Fruit fly (Drosophila melanogaster) whole organism, pupa: Measurements from ENCODE around the gene CG34342.

Experiments used
- CG10348 ChIP-seq: fragments of 200-800 bp; sonication (Bioruptor generic); IDR thresholded peaks from 2 replicates; pipeline ENCODE4 v1.3.6; 2022; ENCODE audit warnings: missing biosample characterization, missing genetic modification characterization
- CG12605 ChIP-seq: fragments of 200-800 bp; sonication (Bioruptor generic); IDR thresholded peaks from 2 replicates; pipeline ENCODE4 v1.3.6; 2022; ENCODE audit warnings: missing biosample characterization, missing genetic modification characterization
- CG13204 ChIP-seq: fragments of 200-800 bp; sonication (Bioruptor generic); optimal IDR thresholded peaks from 2 replicates; lab custom pipeline; 2018; ENCODE audit warnings: missing biosample characterization, mild to moderate bottlenecking, missing genetic modification characterization, moderate library complexity
- CG14655 ChIP-seq: fragments of 200-800 bp; sonication (Bioruptor generic); optimal IDR thresholded peaks from 3 replicates; lab custom pipeline; 2017; ENCODE audit warnings: mild to moderate bottlenecking, missing biosample characterization, missing genetic modification reagents, missing genetic modification characterization
- CG15710 ChIP-seq: fragments of 200-800 bp; sonication (Bioruptor generic); optimal IDR thresholded peaks from 2 replicates; lab custom pipeline; 2018; ENCODE audit warnings: missing biosample characterization, mild to moderate bottlenecking, missing genetic modification characterization, moderate library complexity
- CG17806 ChIP-seq: fragments of 200-800 bp; sonication (Bioruptor generic); optimal IDR thresholded peaks from 2 replicates; lab custom pipeline; 2018; ENCODE audit warnings: missing biosample characterization, mild to moderate bottlenecking, missing genetic modification characterization, moderate library complexity
- CG32121 ChIP-seq: fragments of 200-800 bp; sonication (Bioruptor generic); IDR thresholded peaks from 2 replicates; pipeline ENCODE4 v1.3.6; 2022; ENCODE audit warnings: missing biosample characterization, missing genetic modification characterization
- CG34367 ChIP-seq: fragments of 200-800 bp; sonication (Bioruptor generic); optimal IDR thresholded peaks from 2 replicates; lab custom pipeline; 2018; ENCODE audit warnings: missing biosample characterization, mild to moderate bottlenecking, missing genetic modification characterization
- CG4496 ChIP-seq: fragments of 200-800 bp; sonication (Bioruptor generic); IDR thresholded peaks from 3 replicates; pipeline ENCODE4 v1.3.6; 2022; ENCODE audit warnings: missing biosample characterization, missing genetic modification characterization
- CG8159 ChIP-seq: fragments of 200-800 bp; sonication (Bioruptor generic); optimal IDR thresholded peaks from 3 replicates; lab custom pipeline; 2018; ENCODE audit warnings: missing biosample characterization, mild to moderate bottlenecking, missing genetic modification characterization, moderate library complexity
- CG8301 ChIP-seq: fragments of 200-800 bp; sonication (Bioruptor generic); optimal IDR thresholded peaks from 2 replicates; lab custom pipeline; 2018; ENCODE audit warnings: missing biosample characterization, mild to moderate bottlenecking, missing genetic modification characterization
- EcR ChIP-seq: fragments of 200-800 bp; sonication (Bioruptor generic); optimal IDR thresholded peaks from 3 replicates; lab custom pipeline; 2019; ENCODE audit warnings: missing biosample characterization, missing genetic modification characterization, mild to moderate bottlenecking, moderate library complexity, missing genetic modification reagents
- Ets98B ChIP-seq: fragments of 200-800 bp; sonication (Bioruptor generic); IDR thresholded peaks from 2 replicates; pipeline ENCODE4 v1.3.6; 2022; ENCODE audit warnings: missing biosample characterization, missing genetic modification characterization
- Pif1A ChIP-seq: fragments of 200-800 bp; sonication (Bioruptor generic); optimal IDR thresholded peaks from 3 replicates; lab custom pipeline; 2016; ENCODE audit warnings: missing biosample characterization, missing genetic modification characterization
- Pif1B ChIP-seq: fragments of 200-800 bp; sonication (Bioruptor generic); optimal IDR thresholded peaks from 3 replicates; lab custom pipeline; 2016; ENCODE audit warnings: missing biosample characterization, missing genetic modification characterization
- Snoo ChIP-seq: fragments of 200-800 bp; sonication (Bioruptor generic); optimal IDR thresholded peaks from 3 replicates; lab custom pipeline; 2017; ENCODE audit warnings: missing biosample characterization, mild to moderate bottlenecking, missing genetic modification characterization, inconsistent platforms
- fd96Ca ChIP-seq: fragments of 200-800 bp; sonication (Bioruptor generic); IDR thresholded peaks from 3 replicates; pipeline ENCODE4 v1.3.6; 2022; ENCODE audit warnings: missing biosample characterization, missing genetic modification characterization
- gl ChIP-seq: fragments of 200-800 bp; sonication (Bioruptor generic); optimal IDR thresholded peaks from 2 replicates; lab custom pipeline; 2018; ENCODE audit warnings: missing biosample characterization, mild to moderate bottlenecking, missing genetic modification characterization
- rn ChIP-seq: fragments of 200-800 bp; sonication (Bioruptor generic); IDR thresholded peaks from 2 replicates; pipeline ENCODE4 v1.3.6; 2022; ENCODE audit warnings: missing biosample characterization, missing genetic modification characterization

CG34342 gene

dm6 chr3L:5511959-5512358, 1.3 kb upstream of the CG34342 start:
- TF ChIP-seq CG14655 = peak; percentile 56
- TF ChIP-seq EcR (GFP tag; lab: Kevin White, UChicago) = no peak
- TF ChIP-seq CG34367 (tag; lab: Kevin White, UChicago) = peak; percentile 35
- TF ChIP-seq fd96Ca (GFP tag; lab: Robert Waterston, UW) = 0 out of 3 replicates have a peak, but pooled peaks have one; percentile 45
- peak; percentile 13 for TF ChIP-seq Pif1B (GFP tag; lab: Kevin White, UChicago)
- peak; percentile 21 for TF ChIP-seq CG8159 (tag; lab: Kevin White, UChicago)
- TF ChIP-seq Ets98B (GFP tag; lab: Robert Waterston, UW) = peak; percentile 77; the same call in 1 of the 2 replicates
- no peak for TF ChIP-seq CG17806 (tag; lab: Kevin White, UChicago)
- peak; percentile 88 for TF ChIP-seq Snoo (tag; lab: Kevin White, UChicago)
- TF ChIP-seq Pif1A (GFP tag; lab: Kevin White, UChicago) = peak; percentile 60
- no peak for TF ChIP-seq gl (tag; lab: Kevin White, UChicago)
- TF ChIP-seq CG4496 = peak; percentile 93

- TF ChIP-seq CG32121 (GFP tag; lab: Robert Waterston, UW) (no peak), Pif1A (GFP tag; lab: Kevin White, UChicago) (no peak), CG15710 (no peak), CG12605 (no peak), Snoo (tag; lab: Kevin White, UChicago) (no peak), Ets98B (GFP tag; lab: Robert Waterston, UW) (no peak), EcR (GFP tag; lab: Kevin White, UChicago) (no peak), CG34367 (tag; lab: Kevin White, UChicago) (no peak), gl (tag; lab: Kevin White, UChicago) (no peak), CG8301 (tag; lab: Kevin White, UChicago) (no peak), CG10348 (no peak), rn (GFP tag; lab: Robert Waterston, UW) (no peak)
Observed at dm6 chr3L:5498858-5499257, 11.8 kb downstream of the CG34342 start, which contains the start of gene blanks. blanks (minus strand) TSS chr3L:5498958.

dm6 chr3L:5479490-5479889, 31.2 kb downstream of the CG34342 start, which contains the start of gene CG4835:
CG4835 (plus strand) TSS chr3L:5479790.
- no peak for TF ChIP-seq CG32121 (GFP tag; lab: Robert Waterston, UW)
- TF ChIP-seq Snoo (tag; lab: Kevin White, UChicago) = no peak
- no peak for TF ChIP-seq gl (tag; lab: Kevin White, UChicago)
- TF ChIP-seq CG10348 = no peak
- no peak for TF ChIP-seq CG14655
- no peak for TF ChIP-seq CG13204 (GFP tag; lab: Kevin White, UChicago)
- no peak for TF ChIP-seq CG8301 (tag; lab: Kevin White, UChicago)
- no peak for TF ChIP-seq fd96Ca (GFP tag; lab: Robert Waterston, UW)
- no peak for TF ChIP-seq CG4496
- TF ChIP-seq Pif1B (GFP tag; lab: Kevin White, UChicago) = no peak
- no peak for TF ChIP-seq rn (GFP tag; lab: Robert Waterston, UW)
- TF ChIP-seq CG17806 (tag; lab: Kevin White, UChicago) = no peak
